Worm (Caenorhabditis elegans) whole organism, young adult: ENCODE measurements around the gene ifb-2.

Source experiments
- B0019.2 ChIP-seq: fragments of 200-800 bp; sonication (Bioruptor generic); conservative IDR thresholded peaks from 2 replicates; pipeline ENCODE4 v1.3.6; 2022; ENCODE audit warnings: missing genetic modification reagents, missing genetic modification characterization, missing compliant biosample characterization
- B0336.3 ChIP-seq: fragments of 200-800 bp; sonication (Bioruptor generic); IDR thresholded peaks from 2 replicates; pipeline ENCODE4 v1.3.6; 2022; ENCODE audit warnings: missing genetic modification characterization, missing compliant biosample characterization
- F10E7.11 ChIP-seq: sonication (generic microtip); optimal IDR thresholded peaks from 2 replicates; lab custom pipeline; 2017; ENCODE audit warnings: mild to moderate bottlenecking, missing genetic modification characterization, moderate library complexity, missing compliant biosample characterization
- F23B12.7 ChIP-seq: sonication (generic microtip); optimal IDR thresholded peaks from 2 replicates; lab custom pipeline; 2017; ENCODE audit warnings: missing genetic modification characterization, mild to moderate bottlenecking, missing compliant biosample characterization, antibody characterized with exemption, moderate library complexity; ENCODE audit not compliant: insufficient read depth
- Y67H2A.10 ChIP-seq: fragments of 200-800 bp; sonication (Bioruptor generic); conservative IDR thresholded peaks from 2 replicates; pipeline ENCODE4 v1.3.6; 2022; ENCODE audit warnings: missing genetic modification reagents, missing genetic modification characterization, missing compliant biosample characterization
- Y95B8A.8 ChIP-seq: fragments of 200-800 bp; sonication (Bioruptor generic); IDR thresholded peaks from 2 replicates; pipeline ENCODE4 v1.3.6; 2022; ENCODE audit warnings: missing genetic modification reagents, missing genetic modification characterization, missing compliant biosample characterization
- ZK185.1 ChIP-seq: sonication (generic microtip); optimal IDR thresholded peaks from 2 replicates; lab custom pipeline; 2016; ENCODE audit warnings: mild to moderate bottlenecking, missing genetic modification characterization, missing compliant biosample characterization; ENCODE audit not compliant: poor library complexity, severe bottlenecking
- ama-1 ChIP-seq, 3 experiments: fragments of 150-350 bp in 1 of 3; sonication (generic microtip) in 2 of 3; optimal IDR thresholded peaks; 2 replicates each; lab custom pipeline; 2014 to 2018; ENCODE audit warnings: missing biosample characterization in 2 of 3, missing genetic modification characterization in 2 of 3, missing genetic modification reagents in 2 of 3
- athp-1 ChIP-seq: sonication (generic microtip); optimal IDR thresholded peaks from 2 replicates; lab custom pipeline; 2017; ENCODE audit warnings: mild to moderate bottlenecking, missing genetic modification characterization, missing compliant biosample characterization
- attf-3 ChIP-seq: fragments of 200-800 bp; sonication (Bioruptor generic); conservative IDR thresholded peaks from 2 replicates; pipeline ENCODE4 v1.3.6; 2022; ENCODE audit warnings: missing genetic modification reagents, missing genetic modification characterization, missing compliant biosample characterization
- cebp-1 ChIP-seq, 2 experiments: fragments of 200-800 bp in 1 of 2; sonication (Bioruptor generic) in 1 of 2; sonication (generic microtip) in 1 of 2; IDR thresholded peaks in 1 of 2; optimal IDR thresholded peaks in 1 of 2; 2 replicates each; pipeline versions ENCODE4 v1.3.6 to Lab custom; 2017 to 2022; ENCODE audit warnings: missing compliant biosample characterization in 2 of 2, missing genetic modification characterization in 2 of 2, mild to moderate bottlenecking in 1 of 2, missing genetic modification reagents in 1 of 2, moderate library complexity in 1 of 2
- ceh-58 ChIP-seq: fragments of 200-800 bp; sonication (Bioruptor generic); IDR thresholded peaks from 2 replicates; pipeline ENCODE4 v1.3.6; 2022; ENCODE audit warnings: missing genetic modification characterization, missing compliant biosample characterization
- ceh-79 ChIP-seq: sonication (generic microtip); optimal IDR thresholded peaks from 2 replicates; lab custom pipeline; 2017; ENCODE audit warnings: mild to moderate bottlenecking, missing genetic modification characterization, missing compliant biosample characterization
- ceh-91 ChIP-seq: fragments of 200-800 bp; sonication (Bioruptor generic); IDR thresholded peaks from 2 replicates; pipeline ENCODE4 v1.3.6; 2022; ENCODE audit warnings: missing genetic modification reagents, missing genetic modification characterization, missing compliant biosample characterization
- egl-44 ChIP-seq: fragments of 200-800 bp; sonication (Bioruptor generic); IDR thresholded peaks from 2 replicates; pipeline ENCODE4 v1.3.6; 2022; ENCODE audit warnings: missing genetic modification reagents, missing genetic modification characterization, missing compliant biosample characterization
- ekl-4 ChIP-seq: fragments of 200-800 bp; sonication (Bioruptor generic); IDR thresholded peaks from 2 replicates; pipeline ENCODE4 v1.3.6; 2022; ENCODE audit warnings: missing genetic modification reagents, missing genetic modification characterization, missing compliant biosample characterization
- gei-17 ChIP-seq: fragments of 200-800 bp; sonication (Bioruptor generic); optimal IDR thresholded peaks from 2 replicates; lab custom pipeline; 2018; ENCODE audit warnings: mild to moderate bottlenecking, missing genetic modification characterization, missing compliant biosample characterization
- him-1 ChIP-seq: sonication (generic microtip); optimal IDR thresholded peaks from 2 replicates; lab custom pipeline; 2016; ENCODE audit warnings: missing genotype, missing genetic modification reagents, missing genetic modification characterization, missing compliant biosample characterization
- lag-1 ChIP-seq: fragments of 200-800 bp; sonication (Bioruptor generic); IDR thresholded peaks from 2 replicates; pipeline ENCODE4 v1.3.6; 2022; ENCODE audit warnings: missing genetic modification reagents, missing genetic modification characterization, missing compliant biosample characterization
- lsl-1 ChIP-seq: fragments of 200-800 bp; sonication (Bioruptor generic); optimal IDR thresholded peaks from 2 replicates; lab custom pipeline; 2018; ENCODE audit warnings: mild to moderate bottlenecking, missing genetic modification characterization, moderate library complexity, missing compliant biosample characterization
- madf-10 ChIP-seq: sonication (generic microtip); optimal IDR thresholded peaks from 2 replicates; lab custom pipeline; 2016; ENCODE audit warnings: mild to moderate bottlenecking, missing genetic modification characterization, missing compliant biosample characterization
- madf-8 ChIP-seq: fragments of 200-800 bp; sonication (Bioruptor generic); conservative IDR thresholded peaks from 2 replicates; pipeline ENCODE4 v1.3.6; 2022; ENCODE audit warnings: missing genetic modification reagents, missing genetic modification characterization, missing compliant biosample characterization
- mcd-1 ChIP-seq: fragments of 200-800 bp; sonication (Bioruptor generic); IDR thresholded peaks from 2 replicates; pipeline ENCODE4 v1.3.6; 2022; ENCODE audit warnings: missing genetic modification reagents, missing genetic modification characterization, missing compliant biosample characterization
- nfya-2 ChIP-seq: fragments of 200-800 bp; sonication (Bioruptor generic); IDR thresholded peaks from 2 replicates; pipeline ENCODE4 v1.3.6; 2022; ENCODE audit warnings: missing genetic modification reagents, missing genetic modification characterization, missing compliant biosample characterization
- nhr-179 ChIP-seq: sonication (generic microtip); optimal IDR thresholded peaks from 2 replicates; lab custom pipeline; 2016; ENCODE audit warnings: mild to moderate bottlenecking, missing genetic modification characterization, missing compliant biosample characterization
- nhr-80 ChIP-seq: sonication (generic microtip); optimal IDR thresholded peaks from 2 replicates; lab custom pipeline; 2016; ENCODE audit warnings: missing genetic modification characterization, missing compliant biosample characterization
- pha-4 ChIP-seq: fragments of 150-350 bp; sonication (generic microtip); optimal IDR thresholded peaks from 2 replicates; lab custom pipeline; 2014; ENCODE audit warnings: missing biosample characterization, missing genetic modification reagents, missing genetic modification characterization
- rpc-1 ChIP-seq, 2 experiments: fragments of 150-350 bp in 1 of 2; sonication (generic microtip) in 1 of 2; optimal IDR thresholded peaks; 2 replicates each; lab custom pipeline; 2014 to 2018; ENCODE audit warnings: missing biosample characterization in 1 of 2, missing genetic modification characterization in 1 of 2, missing genetic modification reagents in 1 of 2, missing genotype in 1 of 2
- somi-1 ChIP-seq: fragments of 200-800 bp; sonication (Bioruptor generic); optimal IDR thresholded peaks from 2 replicates; lab custom pipeline; 2018; ENCODE audit warnings: mild to moderate bottlenecking, missing genetic modification characterization, missing compliant biosample characterization
- ztf-26 ChIP-seq: sonication (generic microtip); optimal IDR thresholded peaks from 2 replicates; lab custom pipeline; 2017; ENCODE audit warnings: missing genetic modification characterization, missing compliant biosample characterization

The ifb-2 gene

ce11 chrII:5736599-5736998 is 13.4 kb upstream of the ifb-2 start:
- TF ChIP-seq him-1 (tag; lab: Kevin White, UChicago) (no peak), lsl-1 (GFP tag; lab: Kevin White, UChicago) (no peak), Y95B8A.8 (no peak), nhr-80 (tag; lab: Kevin White, UChicago) (no peak), B0336.3 (GFP tag; lab: Robert Waterston, UW) (no peak), attf-3 (GFP tag; lab: Robert Waterston, UW) (no peak), athp-1 (no peak)

ce11 chrII:5738795-5739194 is 11.2 kb upstream of the ifb-2 start, which contains the start of gene hlh-14:
Gene hlh-14, minus strand, starts transcription at chrII:5738895.
- no peak for TF ChIP-seq mcd-1
- TF ChIP-seq lag-1 (GFP tag; lab: Robert Waterston, UW) = no peak
- TF ChIP-seq ztf-26 (tag; lab: Kevin White, UChicago) = no peak
- TF ChIP-seq egl-44 (GFP tag; lab: Robert Waterston, UW) = no peak
- TF ChIP-seq cebp-1 (GFP tag; IDR thresholded peaks at IDR 0.05; lab: Robert Waterston, UW) = no peak
- TF ChIP-seq cebp-1 (tag; optimal IDR thresholded peaks at IDR 0.05; lab: Kevin White, UChicago) = no peak
- TF ChIP-seq attf-3 (GFP tag; lab: Robert Waterston, UW) = no peak
- no peak for TF ChIP-seq gei-17
- no peak for TF ChIP-seq B0019.2 (GFP tag; lab: Robert Waterston, UW)
- no peak for TF ChIP-seq F10E7.11 (tag; lab: Kevin White, UChicago)
- TF ChIP-seq rpc-1 (optimal IDR thresholded peaks at IDR 0.05; lab: Kevin White, UChicago) = no peak
- TF ChIP-seq rpc-1 (tag; optimal IDR thresholded peaks at IDR 0.05; lab: Kevin White, UChicago) = no peak
- no peak for TF ChIP-seq nhr-179

ce11 chrII:5742767-5743166 is 7.2 kb upstream of the ifb-2 start:
- TF ChIP-seq nhr-80 (tag; lab: Kevin White, UChicago) (peak; percentile 32), F23B12.7 (no peak)

- no peak for TF ChIP-seq lag-1 (GFP tag; lab: Robert Waterston, UW)
- peak; percentile 67 for TF ChIP-seq nhr-80 (tag; lab: Kevin White, UChicago)
Observed at ce11 chrII:5744342-5744741, 5.6 kb upstream of the ifb-2 start.

- TF ChIP-seq ZK185.1 = no peak
- TF ChIP-seq attf-3 (GFP tag; lab: Robert Waterston, UW) = no peak
- no peak for TF ChIP-seq ceh-91 (GFP tag; lab: Robert Waterston, UW)
- TF ChIP-seq somi-1 (GFP tag; lab: Kevin White, UChicago) = no peak
- TF ChIP-seq ekl-4 (GFP tag; lab: Robert Waterston, UW) = no peak
- TF ChIP-seq madf-10 (tag; lab: Kevin White, UChicago) = no peak
- no peak for TF ChIP-seq ceh-79 (tag; lab: Kevin White, UChicago)
- TF ChIP-seq pha-4 (tag; lab: Kevin White, UChicago) = no peak
- TF ChIP-seq nhr-179 = no peak
- TF ChIP-seq madf-8 (GFP tag; lab: Robert Waterston, UW) = no peak
- TF ChIP-seq Y67H2A.10 (GFP tag; lab: Robert Waterston, UW) = no peak
- no peak for TF ChIP-seq nfya-2 (GFP tag; lab: Robert Waterston, UW)
- TF ChIP-seq ceh-58 (GFP tag; lab: Robert Waterston, UW) = no peak
- no peak for TF ChIP-seq ama-1 (optimal IDR thresholded peaks at IDR 0.05; lab: Kevin White, UChicago)
- TF ChIP-seq ama-1 (GFP tag; optimal IDR thresholded peaks at IDR 0.05; lab: Kevin White, UChicago) = no peak
- TF ChIP-seq, all 124 proteins: peak for 0
Observed at ce11 chrII:5745088-5745487, 4.9 kb upstream of the ifb-2 start, which contains the start of gene F10C1.9. Gene F10C1.9, minus strand, starts transcription at chrII:5745284.
